Fruit fly (Drosophila melanogaster) whole organism, embryonic: ENCODE data around the gene Bhmt.
A peak's percentile ranks its signal among the peaks of the same experiment; 100 is the strongest.

Experiments
- CG10147 ChIP-seq: fragments of 200-800 bp; sonication (Bioruptor generic); optimal IDR thresholded peaks from 2 replicates; lab custom pipeline; 2019; ENCODE audit warnings: missing biosample characterization, mild to moderate bottlenecking, missing genetic modification characterization, moderate library complexity
- CG10431 ChIP-seq: fragments of 200-800 bp; sonication (Bioruptor generic); optimal IDR thresholded peaks from 3 replicates; lab custom pipeline; 2018; ENCODE audit warnings: missing biosample characterization, mild to moderate bottlenecking, missing genetic modification characterization
- CG10543 ChIP-seq: fragments of 200-800 bp; sonication (Bioruptor generic); optimal IDR thresholded peaks from 3 replicates; lab custom pipeline; 2017; ENCODE audit warnings: missing biosample characterization, mild to moderate bottlenecking, missing genetic modification characterization, moderate library complexity
- CG11504 ChIP-seq: fragments of 200-800 bp; sonication (Bioruptor generic); optimal IDR thresholded peaks from 3 replicates; lab custom pipeline; 2019; ENCODE audit warnings: missing biosample characterization, mild to moderate bottlenecking, missing genetic modification characterization, moderate library complexity
- CG12236 ChIP-seq: fragments of 200-800 bp; sonication (Bioruptor generic); optimal IDR thresholded peaks from 2 replicates; lab custom pipeline; 2016; ENCODE audit warnings: missing biosample characterization, missing genetic modification characterization
- CG1647 ChIP-seq: fragments of 200-800 bp; sonication (Bioruptor generic); optimal IDR thresholded peaks from 3 replicates; lab custom pipeline; 2016; ENCODE audit warnings: missing biosample characterization, missing genetic modification characterization
- CG17359 ChIP-seq: fragments of 200-800 bp; sonication (Bioruptor generic); optimal IDR thresholded peaks from 3 replicates; lab custom pipeline; 2018; ENCODE audit warnings: missing biosample characterization, mild to moderate bottlenecking, missing genetic modification characterization, moderate library complexity
- CG17361 ChIP-seq: fragments of 200-800 bp; sonication (Bioruptor generic); IDR thresholded peaks from 3 replicates; pipeline ENCODE4 v1.3.6; 2022; ENCODE audit warnings: missing biosample characterization, missing genetic modification characterization
- CG17802 ChIP-seq: fragments of 200-800 bp; sonication (Bioruptor generic); optimal IDR thresholded peaks from 2 replicates; lab custom pipeline; 2018; ENCODE audit warnings: missing biosample characterization, mild to moderate bottlenecking, missing genetic modification characterization, moderate library complexity
- CG2199 ChIP-seq: fragments of 200-800 bp; sonication (Bioruptor generic); IDR thresholded peaks from 3 replicates; pipeline ENCODE4 v1.3.6; 2022; ENCODE audit warnings: missing biosample characterization, missing genetic modification characterization
- CG2875 ChIP-seq: fragments of 200-800 bp; sonication (Bioruptor generic); optimal IDR thresholded peaks from 2 replicates; lab custom pipeline; 2017; ENCODE audit warnings: missing biosample characterization, mild to moderate bottlenecking, missing genetic modification characterization, missing genetic modification reagents
- CG31224 ChIP-seq: fragments of 200-800 bp; sonication (Bioruptor generic); IDR thresholded peaks from 2 replicates; pipeline ENCODE4 v1.3.6; 2022; ENCODE audit warnings: missing biosample characterization, missing genetic modification characterization
- CG3726 ChIP-seq: fragments of 200-800 bp; sonication (Bioruptor generic); IDR thresholded peaks from 3 replicates; pipeline ENCODE4, ENCODE4 v1.3.6; 2022; ENCODE audit warnings: missing biosample characterization, missing genetic modification characterization
- CG4424 ChIP-seq: fragments of 200-800 bp; sonication (Bioruptor generic); optimal IDR thresholded peaks from 3 replicates; lab custom pipeline; 2016; ENCODE audit warnings: missing biosample characterization, missing genetic modification characterization
- CG6791 ChIP-seq: fragments of 200-800 bp; sonication (Bioruptor generic); IDR thresholded peaks from 3 replicates; pipeline ENCODE4 v1.3.6; 2022; ENCODE audit warnings: missing biosample characterization, missing genetic modification characterization; ENCODE audit not compliant: partially characterized antibody
- CG7786 ChIP-seq: fragments of 200-800 bp; sonication (Bioruptor generic); optimal IDR thresholded peaks from 2 replicates; lab custom pipeline; 2016; ENCODE audit warnings: missing biosample characterization, missing genetic modification characterization
- CG8388 ChIP-seq: fragments of 200-800 bp; sonication (Bioruptor generic); optimal IDR thresholded peaks from 2 replicates; lab custom pipeline; 2019; ENCODE audit warnings: missing biosample characterization, mild to moderate bottlenecking, missing genetic modification characterization, moderate library complexity
- CG8765 ChIP-seq: fragments of 200-800 bp; sonication (Bioruptor generic); IDR thresholded peaks from 2 replicates; pipeline ENCODE4 v1.3.6; 2022; ENCODE audit warnings: missing biosample characterization, missing genetic modification characterization
- CHES-1-like ChIP-seq: fragments of 200-800 bp; sonication (Bioruptor generic); optimal IDR thresholded peaks from 2 replicates; lab custom pipeline; 2016; ENCODE audit warnings: missing biosample characterization, missing genetic modification characterization
- CrebB ChIP-seq: fragments of 200-800 bp; sonication (Bioruptor generic); optimal IDR thresholded peaks from 3 replicates; lab custom pipeline; 2018; ENCODE audit warnings: missing biosample characterization, mild to moderate bottlenecking, missing genetic modification characterization
- Deaf1 ChIP-seq: fragments of 200-800 bp; optimal IDR thresholded peaks from 3 replicates; lab custom pipeline; 2019; ENCODE audit warnings: missing biosample characterization, mild to moderate bottlenecking, missing genetic modification characterization, moderate library complexity
- HLHmδ ChIP-seq: fragments of 200-800 bp; sonication (Bioruptor generic); optimal IDR thresholded peaks from 2 replicates; lab custom pipeline; 2018; ENCODE audit warnings: missing biosample characterization, mild to moderate bottlenecking, missing genetic modification characterization, moderate library complexity
- Hmx ChIP-seq: fragments of 200-800 bp; sonication (Bioruptor generic); optimal IDR thresholded peaks from 2 replicates; lab custom pipeline; 2016; ENCODE audit warnings: missing biosample characterization, missing genetic modification characterization
- Hr3 ChIP-seq: fragments of 200-800 bp; sonication (Bioruptor generic); optimal IDR thresholded peaks from 3 replicates; lab custom pipeline; 2016; ENCODE audit warnings: missing biosample characterization, missing genetic modification characterization
- Lpt ChIP-seq: fragments of >200 bp; optimal IDR thresholded peaks from 2 replicates; lab custom pipeline; 2018; ENCODE audit warnings: missing biosample characterization, missing genetic modification characterization
- Mad ChIP-seq: fragments of 200-800 bp; sonication (Bioruptor generic); optimal IDR thresholded peaks from 2 replicates; lab custom pipeline; 2016; ENCODE audit warnings: missing biosample characterization, missing genetic modification characterization
- Med ChIP-seq: fragments of 200-800 bp; sonication (Bioruptor generic); peaks from one replicate; lab custom pipeline; 2016; ENCODE audit warnings: missing biosample characterization, missing genetic modification characterization, mild to moderate bottlenecking, inconsistent platforms, moderate library complexity
- Nf-YC ChIP-seq: fragments of 200-800 bp; optimal IDR thresholded peaks from 3 replicates; lab custom pipeline; 2019; ENCODE audit warnings: missing biosample characterization, mild to moderate bottlenecking, missing genetic modification characterization, moderate library complexity
- Taf1 ChIP-seq: fragments of 200-800 bp; sonication (Bioruptor generic); IDR thresholded peaks from 2 replicates; pipeline ENCODE4 v1.3.6; 2022; ENCODE audit warnings: missing biosample characterization, missing genetic modification characterization
- az2 ChIP-seq: fragments of 200-800 bp; sonication (Bioruptor generic); optimal IDR thresholded peaks from 3 replicates; lab custom pipeline; 2016; ENCODE audit warnings: missing biosample characterization, missing genetic modification characterization
- crol ChIP-seq: fragments of 200-800 bp; sonication (Bioruptor generic); IDR thresholded peaks from 2 replicates; pipeline ENCODE4 v1.3.6; 2022; ENCODE audit warnings: missing biosample characterization, missing genetic modification characterization
- ems ChIP-seq: fragments of 200-800 bp; sonication (Bioruptor generic); optimal IDR thresholded peaks from 3 replicates; lab custom pipeline; 2016; ENCODE audit warnings: missing biosample characterization, missing genetic modification characterization
- grn ChIP-seq: fragments of 200-800 bp; sonication (Bioruptor generic); optimal IDR thresholded peaks from 3 replicates; lab custom pipeline; 2017; ENCODE audit warnings: missing biosample characterization, missing genetic modification characterization
- ham ChIP-seq: fragments of 200-800 bp; sonication (Bioruptor generic); IDR thresholded peaks from 2 replicates; pipeline ENCODE4 v1.3.6; 2022; ENCODE audit warnings: missing biosample characterization, missing genetic modification characterization
- sd ChIP-seq: fragments of 200-800 bp; sonication (Bioruptor generic); optimal IDR thresholded peaks from 3 replicates; lab custom pipeline; 2018; ENCODE audit warnings: missing biosample characterization, mild to moderate bottlenecking, missing genetic modification characterization, moderate library complexity
- shn ChIP-seq: fragments of 200-800 bp; sonication (Bioruptor generic); optimal IDR thresholded peaks from 3 replicates; lab custom pipeline; 2016; ENCODE audit warnings: missing biosample characterization, missing genetic modification characterization
- slou ChIP-seq: fragments of 200-800 bp; sonication (Bioruptor generic); optimal IDR thresholded peaks from 3 replicates; lab custom pipeline; 2016; ENCODE audit warnings: missing biosample characterization, missing genetic modification characterization
- z ChIP-seq: fragments of 200-800 bp; sonication (Bioruptor generic); IDR thresholded peaks from 3 replicates; pipeline ENCODE4 v1.3.6; 2022; ENCODE audit warnings: missing biosample characterization, missing genetic modification characterization

Bhmt gene

DNA sequence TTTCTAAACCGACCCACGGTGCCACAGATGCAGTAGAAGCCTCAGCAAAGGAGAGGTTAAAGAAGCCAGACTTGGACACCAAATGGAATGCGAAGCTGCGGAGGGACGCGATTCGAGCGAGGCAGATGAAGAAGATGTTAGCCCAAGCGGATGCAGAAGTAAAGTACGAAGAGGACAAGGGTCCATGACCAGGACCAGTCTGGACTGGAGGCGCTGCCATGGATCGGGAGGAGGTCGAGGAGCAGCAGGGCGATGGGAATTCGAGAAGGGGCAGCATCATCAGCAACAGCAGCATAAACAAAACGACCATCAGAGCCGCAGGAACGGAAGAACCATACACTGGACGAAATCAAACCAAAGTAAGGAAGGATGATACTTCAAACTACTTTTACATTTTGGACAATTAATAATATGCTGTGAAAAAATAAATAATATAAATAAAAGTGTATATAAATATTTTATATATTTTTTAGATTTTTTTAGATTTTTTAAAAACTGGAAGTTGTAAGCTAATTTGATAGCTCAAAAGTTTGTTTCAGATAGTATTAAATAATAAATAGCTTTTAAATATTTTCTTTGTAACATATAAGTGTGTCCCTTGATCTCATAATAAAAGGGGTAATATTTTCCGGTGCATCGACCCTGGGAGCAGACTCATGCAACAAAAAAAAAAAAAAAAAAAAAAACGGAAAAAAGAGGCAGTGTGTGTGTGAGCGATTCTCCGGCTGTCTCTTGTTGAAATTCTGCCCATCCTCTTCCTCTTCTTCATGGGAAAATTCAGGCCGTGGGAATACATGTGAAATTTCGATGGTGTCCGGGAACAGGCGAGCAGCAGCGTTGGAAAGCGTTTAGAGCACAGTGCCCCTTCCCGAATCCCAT lies 10.2 kb downstream of the Bhmt start (continued):
- TF ChIP-seq CG10147 (GFP tag; lab: Kevin White, UChicago) = no peak
- TF ChIP-seq Nf-YC = no peak
- no peak for TF ChIP-seq grn
- TF ChIP-seq slou = no peak
- TF ChIP-seq Taf1 (GFP tag; lab: Robert Waterston, UW) = no peak
- no peak for TF ChIP-seq CG6791 (GFP tag; lab: Robert Waterston, UW)
- TF ChIP-seq CG17802 = no peak
- TF ChIP-seq CG8765 = no peak
- no peak for TF ChIP-seq CG10431 (GFP tag; lab: Kevin White, UChicago)
- TF ChIP-seq CG3726 = no peak

DNA sequence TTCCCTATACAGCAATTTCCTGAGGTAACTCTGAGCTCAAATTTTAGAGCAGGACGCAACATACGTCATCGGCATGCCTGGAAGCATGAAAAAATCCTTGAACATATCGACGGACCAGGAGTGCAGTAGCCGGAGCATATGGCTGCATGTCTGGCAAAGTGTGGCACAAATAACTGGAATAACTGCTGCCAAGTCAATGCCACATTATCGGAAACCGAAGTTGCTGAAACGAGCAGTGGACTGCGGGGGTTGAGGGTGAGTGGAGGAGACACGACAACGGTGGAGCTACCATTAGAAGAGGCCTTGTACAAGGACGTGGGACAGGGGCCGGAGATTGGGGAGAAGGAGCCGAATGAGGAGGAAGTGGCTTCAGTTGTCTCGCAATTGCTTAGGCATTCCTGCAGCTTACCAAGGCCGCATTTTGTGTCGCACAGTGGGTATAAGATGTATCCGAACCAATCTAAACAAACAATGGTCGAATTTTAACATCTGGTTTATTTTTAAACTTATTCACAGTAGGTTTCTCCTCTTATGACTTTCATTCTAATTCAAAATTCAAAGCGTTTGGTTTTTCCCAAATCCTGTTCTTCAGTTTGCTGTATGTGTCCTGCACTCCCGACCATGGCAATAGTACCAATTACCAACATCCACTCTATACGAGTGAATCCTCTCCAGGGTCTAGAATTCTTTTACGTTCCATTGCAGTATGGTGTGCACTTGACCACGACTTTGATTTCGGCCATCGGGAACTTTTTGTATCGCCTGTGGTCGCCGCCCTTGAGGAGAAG lies 11.2 kb downstream of the Bhmt start, which contains the start of gene CG46304:
CG46304 (plus strand) TSS at position 541 of the 788 bp plus-strand sequence.
- TF ChIP-seq CG4424 (no peak), CG1647 (no peak), CHES-1-like (no peak), az2 (GFP tag; lab: Kevin White, UChicago) (no peak), Hmx (GFP tag; lab: Kevin White, UChicago) (no peak), CG31224 (GFP tag; lab: Robert Waterston, UW) (peak; percentile 79), Lpt (GFP tag; lab: Kevin White, UChicago) (no peak), Deaf1 (peak; percentile 56), CG8388 (peak; percentile 40), ems (GFP tag; lab: Kevin White, UChicago) (no peak), CG17359 (tag; lab: Kevin White, UChicago) (no peak), ham (0 out of 2 replicates have a peak, but pooled peaks have one; percentile 6), CrebB (tag; lab: Kevin White, UChicago) (no peak), z (GFP tag; lab: Robert Waterston, UW) (peak; percentile 75), CG7786 (no peak), HLHmδ (GFP tag; lab: Kevin White, UChicago) (peak; percentile 15), Mad (no peak), CG12236 (GFP tag; lab: Kevin White, UChicago) (no peak), CG11504 (tag; lab: Kevin White, UChicago) (no peak), Med (GFP tag; lab: Kevin White, UChicago) (peak; percentile 0), CG2199 (0 out of 3 replicates have a peak, but pooled peaks have one; percentile 14), Hr3 (GFP tag; lab: Kevin White, UChicago) (no peak), shn (GFP tag; lab: Kevin White, UChicago) (no peak), CG2875 (GFP tag; lab: Kevin White, UChicago) (no peak), CG10543 (GFP tag; lab: Kevin White, UChicago) (no peak), crol (peak; percentile 53), sd (tag; lab: Kevin White, UChicago) (peak; percentile 18), CG17361 (GFP tag; lab: Robert Waterston, UW) (no peak)
